Worm (Caenorhabditis elegans) whole organism, mixed stage, embryonic: ENCODE results near the gene snrp-40.1.

Source experiments
- M03D4.4 ChIP-seq: sonication (generic microtip); optimal IDR thresholded peaks from 2 replicates; lab custom pipeline; 2017; ENCODE audit warnings: mild to moderate bottlenecking, missing genetic modification characterization, missing compliant biosample characterization
- bed-3 ChIP-seq: fragments of 200-800 bp; sonication (Bioruptor generic); optimal IDR thresholded peaks from 3 replicates; lab custom pipeline; 2018; ENCODE audit warnings: mild to moderate bottlenecking, missing genetic modification characterization, moderate library complexity, missing compliant biosample characterization
- blmp-1 ChIP-seq: fragments of 150-350 bp; optimal IDR thresholded peaks from 2 replicates; lab custom pipeline; 2014; ENCODE audit warnings: missing biosample characterization, missing genetic modification characterization
- ceh-39 ChIP-seq: fragments of 150-350 bp; optimal IDR thresholded peaks from 2 replicates; lab custom pipeline; 2014; ENCODE audit warnings: missing biosample characterization, missing genetic modification characterization
- ceh-43 ChIP-seq: fragments of 200-800 bp; sonication (Bioruptor generic); optimal IDR thresholded peaks from 2 replicates; lab custom pipeline; 2018; ENCODE audit warnings: mild to moderate bottlenecking, missing genetic modification characterization, moderate library complexity, missing compliant biosample characterization
- ceh-83 ChIP-seq: fragments of 200-800 bp; sonication (Bioruptor generic); optimal IDR thresholded peaks from 2 replicates; lab custom pipeline; 2018; ENCODE audit warnings: mild to moderate bottlenecking, missing genetic modification characterization, missing compliant biosample characterization
- ces-1 ChIP-seq: fragments of 150-350 bp; optimal IDR thresholded peaks from 2 replicates; lab custom pipeline; 2014; ENCODE audit warnings: missing biosample characterization, missing genetic modification reagents, missing genetic modification characterization
- cnd-1 ChIP-seq: fragments of 200-800 bp; sonication (Bioruptor generic); optimal IDR thresholded peaks from 2 replicates; lab custom pipeline; 2018; ENCODE audit warnings: mild to moderate bottlenecking, missing genetic modification characterization, missing compliant biosample characterization
- drap-1 ChIP-seq: fragments of 200-800 bp; sonication (Bioruptor generic); optimal IDR thresholded peaks from 3 replicates; lab custom pipeline; 2018; ENCODE audit warnings: mild to moderate bottlenecking, missing genetic modification characterization, missing compliant biosample characterization
- elt-1 ChIP-seq: sonication (generic microtip); optimal IDR thresholded peaks from 2 replicates; lab custom pipeline; 2017; ENCODE audit warnings: missing genetic modification characterization, mild to moderate bottlenecking, missing compliant biosample characterization, antibody characterized with exemption, moderate library complexity, borderline replicate concordance; ENCODE audit not compliant: insufficient read depth
- elt-3 ChIP-seq: fragments of 150-350 bp; optimal IDR thresholded peaks from 2 replicates; lab custom pipeline; 2014; ENCODE audit warnings: missing biosample characterization, missing genetic modification characterization
- flh-1 ChIP-seq: fragments of 200-800 bp; sonication (Bioruptor generic); optimal IDR thresholded peaks from 2 replicates; lab custom pipeline; 2018; ENCODE audit warnings: mild to moderate bottlenecking, missing genetic modification characterization, moderate library complexity, missing compliant biosample characterization
- ham-2 ChIP-seq: fragments of 200-800 bp; sonication (Bioruptor generic); optimal IDR thresholded peaks from 2 replicates; lab custom pipeline; 2018; ENCODE audit warnings: mild to moderate bottlenecking, missing genetic modification characterization, missing compliant biosample characterization
- hlh-1 ChIP-seq: fragments of 150-350 bp; optimal IDR thresholded peaks from 2 replicates; lab custom pipeline; 2014; ENCODE audit warnings: missing biosample characterization, missing genetic modification reagents, missing genetic modification characterization
- lin-13 ChIP-seq: fragments of 150-350 bp; optimal IDR thresholded peaks from 2 replicates; lab custom pipeline; 2014; ENCODE audit warnings: missing biosample characterization, missing genetic modification characterization
- lin-32 ChIP-seq: fragments of 200-800 bp; sonication (Bioruptor generic); optimal IDR thresholded peaks from 2 replicates; lab custom pipeline; 2018; ENCODE audit warnings: mild to moderate bottlenecking, missing genetic modification characterization, missing compliant biosample characterization
- lsy-2 ChIP-seq: fragments of 150-350 bp; optimal IDR thresholded peaks from 2 replicates; lab custom pipeline; 2014; ENCODE audit warnings: missing biosample characterization, missing genetic modification characterization
- mab-5 ChIP-seq: fragments of 150-350 bp; optimal IDR thresholded peaks from 2 replicates; lab custom pipeline; 2014; ENCODE audit warnings: missing biosample characterization, missing genetic modification characterization
- mep-1 ChIP-seq: fragments of 150-350 bp; optimal IDR thresholded peaks from 2 replicates; lab custom pipeline; 2017; ENCODE audit warnings: missing biosample characterization, missing genetic modification reagents, missing genetic modification characterization, inconsistent platforms
- mls-2 ChIP-seq: sonication (generic microtip); optimal IDR thresholded peaks from 2 replicates; lab custom pipeline; 2016; ENCODE audit warnings: mild to moderate bottlenecking, missing genetic modification characterization, moderate library complexity, missing compliant biosample characterization
- nhr-12 ChIP-seq: fragments of 150-350 bp; optimal IDR thresholded peaks from 2 replicates; lab custom pipeline; 2014; ENCODE audit warnings: missing biosample characterization, missing genetic modification characterization
- nhr-2 ChIP-seq: fragments of 150-350 bp; optimal IDR thresholded peaks from 2 replicates; lab custom pipeline; 2014; ENCODE audit warnings: missing biosample characterization, missing genetic modification characterization
- nhr-237 ChIP-seq: fragments of 150-350 bp; optimal IDR thresholded peaks from 2 replicates; lab custom pipeline; 2014; ENCODE audit warnings: missing biosample characterization, missing genetic modification characterization
- nhr-28 ChIP-seq: fragments of 150-350 bp; optimal IDR thresholded peaks from 2 replicates; lab custom pipeline; 2014; ENCODE audit warnings: missing biosample characterization, missing genetic modification characterization
- nhr-76 ChIP-seq: sonication (generic microtip); optimal IDR thresholded peaks from 2 replicates; lab custom pipeline; 2017; ENCODE audit warnings: missing biosample characterization, missing genetic modification characterization
- sem-2 ChIP-seq: fragments of 200-800 bp; sonication (Bioruptor generic); optimal IDR thresholded peaks from 2 replicates; lab custom pipeline; 2018; ENCODE audit warnings: mild to moderate bottlenecking, missing genetic modification characterization, missing compliant biosample characterization
- sptf-1 ChIP-seq: sonication (generic microtip); optimal IDR thresholded peaks from 2 replicates; lab custom pipeline; 2017; ENCODE audit warnings: mild to moderate bottlenecking, missing genetic modification characterization, moderate library complexity, missing compliant biosample characterization
- tbx-8 ChIP-seq: fragments of 200-800 bp; sonication (Bioruptor generic); optimal IDR thresholded peaks from 2 replicates; lab custom pipeline; 2018; ENCODE audit warnings: mild to moderate bottlenecking, missing genetic modification characterization, moderate library complexity, missing compliant biosample characterization
- unc-120 ChIP-seq: sonication (generic microtip); optimal IDR thresholded peaks from 2 replicates; lab custom pipeline; 2017; ENCODE audit warnings: missing genetic modification characterization, missing compliant biosample characterization; ENCODE audit not compliant: poor library complexity, severe bottlenecking
- unc-39 ChIP-seq: fragments of 150-350 bp; optimal IDR thresholded peaks from 2 replicates; lab custom pipeline; 2014; ENCODE audit warnings: missing biosample characterization, missing genetic modification characterization
- unc-62 ChIP-seq: fragments of 150-350 bp; optimal IDR thresholded peaks from 2 replicates; lab custom pipeline; 2014; ENCODE audit warnings: missing biosample characterization, missing genetic modification reagents, missing genetic modification characterization
- zip-8 ChIP-seq: fragments of 150-350 bp; optimal IDR thresholded peaks from 2 replicates; lab custom pipeline; 2014; ENCODE audit warnings: missing biosample characterization, missing genetic modification characterization
- ztf-11 ChIP-seq: fragments of 150-350 bp; optimal IDR thresholded peaks from 2 replicates; lab custom pipeline; 2014; ENCODE audit warnings: missing biosample characterization, missing genetic modification characterization

The snrp-40.1 gene

ce11 chrX:11252429-11252828 is 47.2 kb downstream of the snrp-40.1 start:
- TF ChIP-seq ham-2 (GFP tag; lab: Kevin White, UChicago) (peak; percentile 37), drap-1 (GFP tag; lab: Kevin White, UChicago) (peak; percentile 61), mls-2 (tag; lab: Kevin White, UChicago) (peak; percentile 78), M03D4.4 (tag; lab: Kevin White, UChicago) (peak; percentile 69), bed-3 (GFP tag; lab: Kevin White, UChicago) (peak; percentile 30), ceh-83 (GFP tag; lab: Kevin White, UChicago) (peak; percentile 85), ces-1 (no peak), tbx-8 (GFP tag; lab: Kevin White, UChicago) (peak; percentile 28), zip-8 (tag; lab: Kevin White, UChicago) (peak; percentile 32), nhr-28 (tag; lab: Kevin White, UChicago) (no peak), flh-1 (peak; percentile 39), unc-120 (tag; lab: Kevin White, UChicago) (peak; percentile 70), sem-2 (peak; percentile 65), sptf-1 (peak; percentile 73), ceh-43 (GFP tag; lab: Kevin White, UChicago) (peak; percentile 57), mab-5 (tag; lab: Kevin White, UChicago) (no peak), mep-1 (peak; percentile 42), lin-32 (GFP tag; lab: Kevin White, UChicago) (peak; percentile 53), blmp-1 (tag; lab: Kevin White, UChicago) (no peak), cnd-1 (tag; lab: Kevin White, UChicago) (peak; percentile 62)

- TF ChIP-seq unc-62 (GFP tag; lab: Kevin White, UChicago) (no peak), nhr-12 (tag; lab: Kevin White, UChicago) (no peak), mab-5 (tag; lab: Kevin White, UChicago) (no peak), zip-8 (tag; lab: Kevin White, UChicago) (no peak), nhr-237 (tag; lab: Kevin White, UChicago) (no peak), unc-120 (tag; lab: Kevin White, UChicago) (no peak), mls-2 (tag; lab: Kevin White, UChicago) (no peak), elt-3 (no peak), nhr-28 (tag; lab: Kevin White, UChicago) (no peak), M03D4.4 (tag; lab: Kevin White, UChicago) (no peak), lin-32 (GFP tag; lab: Kevin White, UChicago) (no peak), blmp-1 (tag; lab: Kevin White, UChicago) (no peak), ceh-83 (GFP tag; lab: Kevin White, UChicago) (no peak), hlh-1 (no peak)
Measured at ce11 chrX:11251928-11252327, 47.7 kb downstream of the snrp-40.1 start.

ce11 chrX:11250983-11251382 is 48.6 kb downstream of the snrp-40.1 start:
- TF ChIP-seq nhr-76 (tag; lab: Kevin White, UChicago) = no peak
- TF ChIP-seq nhr-237 (tag; lab: Kevin White, UChicago) = no peak
- TF ChIP-seq unc-62 (GFP tag; lab: Kevin White, UChicago) = no peak
- no peak for TF ChIP-seq nhr-2
- TF ChIP-seq ces-1 = no peak
- TF ChIP-seq mab-5 (tag; lab: Kevin White, UChicago) = no peak
- TF ChIP-seq M03D4.4 (tag; lab: Kevin White, UChicago) = no peak
- no peak for TF ChIP-seq ham-2 (GFP tag; lab: Kevin White, UChicago)
- no peak for TF ChIP-seq blmp-1 (tag; lab: Kevin White, UChicago)

ce11 chrX:11249392-11249791 is 50.2 kb downstream of the snrp-40.1 start:
- no peak for TF ChIP-seq tbx-8 (GFP tag; lab: Kevin White, UChicago)
- no peak for TF ChIP-seq unc-62 (GFP tag; lab: Kevin White, UChicago)
- TF ChIP-seq nhr-2 = no peak
- TF ChIP-seq ceh-83 (GFP tag; lab: Kevin White, UChicago) = no peak
- no peak for TF ChIP-seq bed-3 (GFP tag; lab: Kevin White, UChicago)
- TF ChIP-seq unc-120 (tag; lab: Kevin White, UChicago) = no peak
- TF ChIP-seq nhr-76 (tag; lab: Kevin White, UChicago) = no peak
- TF ChIP-seq ztf-11 = no peak
- no peak for TF ChIP-seq nhr-28 (tag; lab: Kevin White, UChicago)
- no peak for TF ChIP-seq nhr-12 (tag; lab: Kevin White, UChicago)
- TF ChIP-seq lsy-2 (tag; lab: Kevin White, UChicago) = no peak
- TF ChIP-seq lin-32 (GFP tag; lab: Kevin White, UChicago) = no peak
- no peak for TF ChIP-seq ces-1
- TF ChIP-seq, all 35 proteins: peak for 0

ce11 chrX:11248083-11248482 is 51.5 kb downstream of the snrp-40.1 start:
- TF ChIP-seq ham-2 (GFP tag; lab: Kevin White, UChicago) (peak; percentile 73), cnd-1 (tag; lab: Kevin White, UChicago) (no peak), blmp-1 (tag; lab: Kevin White, UChicago) (no peak), mep-1 (no peak), ces-1 (no peak), lin-13 (tag; lab: Kevin White, UChicago) (no peak), ceh-43 (GFP tag; lab: Kevin White, UChicago) (no peak), nhr-12 (tag; lab: Kevin White, UChicago) (no peak), mab-5 (tag; lab: Kevin White, UChicago) (no peak), lsy-2 (tag; lab: Kevin White, UChicago) (no peak), flh-1 (no peak), unc-62 (GFP tag; lab: Kevin White, UChicago) (peak; percentile 24), unc-120 (tag; lab: Kevin White, UChicago) (no peak), drap-1 (GFP tag; lab: Kevin White, UChicago) (peak; percentile 71), ztf-11 (no peak), nhr-28 (tag; lab: Kevin White, UChicago) (no peak), sptf-1 (peak; percentile 53), ceh-83 (GFP tag; lab: Kevin White, UChicago) (no peak), elt-1 (tag; lab: Kevin White, UChicago) (no peak), hlh-1 (peak; percentile 32), lin-32 (GFP tag; lab: Kevin White, UChicago) (no peak), unc-39 (tag; lab: Kevin White, UChicago) (no peak), bed-3 (GFP tag; lab: Kevin White, UChicago) (no peak), nhr-237 (tag; lab: Kevin White, UChicago) (no peak), nhr-2 (no peak), ceh-39 (tag; lab: Kevin White, UChicago) (no peak), nhr-76 (tag; lab: Kevin White, UChicago) (no peak), M03D4.4 (tag; lab: Kevin White, UChicago) (peak; percentile 59)
